Worm (Caenorhabditis elegans) whole organism, late embryonic: ENCODE data around the gene rrsr-1.

Experiments used
- C38D4.7 ChIP-seq: fragments of 200-800 bp; sonication (Bioruptor generic); optimal IDR thresholded peaks from 2 replicates; lab custom pipeline; 2018; ENCODE audit warnings: mild to moderate bottlenecking, missing genetic modification characterization, moderate library complexity, missing compliant biosample characterization
- ama-1 ChIP-seq: fragments of 150-350 bp; optimal IDR thresholded peaks from 2 replicates; lab custom pipeline; 2014
- ceh-31 ChIP-seq: sonication (generic microtip); optimal IDR thresholded peaks from 2 replicates; lab custom pipeline; 2016; ENCODE audit warnings: missing genetic modification characterization, missing compliant biosample characterization
- ceh-9 ChIP-seq: sonication (generic microtip); optimal IDR thresholded peaks from 2 replicates; lab custom pipeline; 2016; ENCODE audit warnings: mild to moderate bottlenecking, missing genetic modification characterization, inconsistent platforms, missing compliant biosample characterization
- dve-1 ChIP-seq: sonication (generic microtip); optimal IDR thresholded peaks from 2 replicates; lab custom pipeline; 2017; ENCODE audit warnings: antibody characterized with exemption, mild to moderate bottlenecking, missing genetic modification characterization, missing compliant biosample characterization
- eyg-1 ChIP-seq: sonication (generic microtip); optimal IDR thresholded peaks from 2 replicates; lab custom pipeline; 2016; ENCODE audit warnings: missing genotype, missing genetic modification characterization, missing compliant biosample characterization
- hlh-15 ChIP-seq: sonication (generic microtip); optimal IDR thresholded peaks from 2 replicates; lab custom pipeline; 2016; ENCODE audit warnings: missing genetic modification characterization, missing compliant biosample characterization
- hlh-8 ChIP-seq: sonication (generic microtip); optimal IDR thresholded peaks from 2 replicates; lab custom pipeline; 2016; ENCODE audit warnings: missing genotype, missing genetic modification characterization, missing compliant biosample characterization
- lin-11 ChIP-seq: fragments of 200-800 bp; sonication (Bioruptor generic); optimal IDR thresholded peaks from 2 replicates; lab custom pipeline; 2018; ENCODE audit warnings: mild to moderate bottlenecking, missing genetic modification characterization, missing compliant biosample characterization
- odd-2 ChIP-seq: sonication (generic microtip); optimal IDR thresholded peaks from 2 replicates; lab custom pipeline; 2017; ENCODE audit warnings: antibody characterized with exemption, mild to moderate bottlenecking, missing genetic modification characterization, missing compliant biosample characterization
- pha-4 ChIP-seq: fragments of 150-350 bp; optimal IDR thresholded peaks from 2 replicates; lab custom pipeline; 2018; ENCODE audit warnings: missing biosample characterization, missing genetic modification reagents, missing genetic modification characterization
- sox-2 ChIP-seq: fragments of 200-800 bp; sonication (Bioruptor generic); IDR thresholded peaks from 2 replicates; pipeline ENCODE4 v1.3.6; 2022; ENCODE audit warnings: missing genetic modification reagents, missing genetic modification characterization, missing compliant biosample characterization
- unc-3 ChIP-seq, 2 experiments: fragments of 200-800 bp in 1 of 2; sonication (Bioruptor generic) in 1 of 2; sonication (generic microtip) in 1 of 2; conservative IDR thresholded peaks in 1 of 2; optimal IDR thresholded peaks in 1 of 2; 2 replicates each; pipeline versions ENCODE4 v1.3.6 to Lab custom; 2016 to 2022; ENCODE audit warnings: missing compliant biosample characterization in 2 of 2, missing genetic modification characterization in 2 of 2, missing genetic modification reagents in 1 of 2

DNA sequence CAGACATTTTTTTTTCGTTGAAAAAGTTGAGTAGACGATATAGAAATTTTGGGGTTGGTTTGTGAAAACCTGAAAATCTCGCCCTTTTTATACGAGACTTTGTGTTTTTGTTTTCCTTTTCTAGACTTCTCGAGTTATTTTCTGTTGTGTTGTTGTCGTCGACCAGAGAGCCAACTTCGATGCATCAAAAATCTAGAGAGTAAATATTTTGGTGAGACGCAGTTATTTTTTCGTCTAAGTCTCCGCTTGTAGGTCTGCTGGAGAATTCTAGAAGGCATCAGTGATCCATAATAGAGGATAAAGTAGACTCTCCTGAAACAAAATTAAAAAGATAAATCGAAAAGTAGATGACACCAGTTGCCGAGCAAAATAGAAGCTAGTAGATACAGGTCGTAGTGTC lies 39.6 kb upstream of the rrsr-1 start, which contains the start of gene F08H9.4:
- TF ChIP-seq ama-1 (lab: Kevin White, UChicago) (no peak), ceh-9 (no peak), unc-3 (GFP tag; conservative IDR thresholded peaks at IDR 0.05; lab: Robert Waterston, UW) (no peak), unc-3 (tag; optimal IDR thresholded peaks at IDR 0.05; lab: Kevin White, UChicago) (no peak), C38D4.7 (GFP tag; lab: Kevin White, UChicago) (no peak), pha-4 (tag; lab: Kevin White, UChicago) (no peak), ceh-31 (no peak), odd-2 (tag; lab: Kevin White, UChicago) (no peak), hlh-8 (no peak), eyg-1 (tag; lab: Kevin White, UChicago) (no peak), sox-2 (GFP tag; lab: Robert Waterston, UW) (no peak), dve-1 (tag; lab: Kevin White, UChicago) (no peak), hlh-15 (tag; lab: Kevin White, UChicago) (no peak), lin-11 (no peak)
